Fruit fly (Drosophila melanogaster) whole organism, embryonic: Measurements from ENCODE around the gene CG9626.

Experiments used
- BEAF-32 ChIP-seq: fragments of 200-800 bp; sonication (Bioruptor generic); optimal IDR thresholded peaks from 3 replicates; lab custom pipeline; 2017; ENCODE audit warnings: missing biosample characterization, missing genetic modification characterization, mild to moderate bottlenecking, moderate library complexity, missing genetic modification reagents
- Bgb ChIP-seq: fragments of 200-800 bp; sonication (Bioruptor generic); IDR thresholded peaks from 2 replicates; pipeline ENCODE4 v1.3.6; 2022; ENCODE audit warnings: missing biosample characterization, missing genetic modification characterization; ENCODE audit not compliant: partially characterized antibody
- CG10267 ChIP-seq: fragments of 200-800 bp; sonication (Bioruptor generic); optimal IDR thresholded peaks from 2 replicates; lab custom pipeline; 2018; ENCODE audit warnings: missing biosample characterization, mild to moderate bottlenecking, missing genetic modification characterization, moderate library complexity
- CG11504 ChIP-seq: fragments of 200-800 bp; sonication (Bioruptor generic); optimal IDR thresholded peaks from 3 replicates; lab custom pipeline; 2019; ENCODE audit warnings: missing biosample characterization, mild to moderate bottlenecking, missing genetic modification characterization, moderate library complexity
- CG12391 ChIP-seq: fragments of 200-800 bp; sonication (Bioruptor generic); optimal IDR thresholded peaks from 3 replicates; lab custom pipeline; 2018; ENCODE audit warnings: missing biosample characterization, mild to moderate bottlenecking, missing genetic modification characterization, moderate library complexity
- CG13775 ChIP-seq: fragments of 200-800 bp; sonication (Bioruptor generic); optimal IDR thresholded peaks from 3 replicates; lab custom pipeline; 2017; ENCODE audit warnings: missing biosample characterization, mild to moderate bottlenecking, missing genetic modification characterization
- CG15514 ChIP-seq: fragments of 200-800 bp; sonication (Bioruptor generic); optimal IDR thresholded peaks from 3 replicates; lab custom pipeline; 2017; ENCODE audit warnings: missing biosample characterization, missing genetic modification characterization, mild to moderate bottlenecking, moderate library complexity, missing genetic modification reagents
- CG15601 ChIP-seq: fragments of 200-800 bp; sonication (Bioruptor generic); optimal IDR thresholded peaks from 3 replicates; lab custom pipeline; 2019; ENCODE audit warnings: missing biosample characterization, mild to moderate bottlenecking, missing genetic modification characterization, moderate library complexity
- CG1602 ChIP-seq: fragments of 200-800 bp; sonication (Bioruptor generic); optimal IDR thresholded peaks from 3 replicates; lab custom pipeline; 2016; ENCODE audit warnings: missing biosample characterization, missing genetic modification characterization
- CG16813 ChIP-seq: fragments of 200-800 bp; sonication (Bioruptor generic); IDR thresholded peaks from 3 replicates; pipeline ENCODE4 v1.3.6; 2022; ENCODE audit warnings: missing biosample characterization, missing genetic modification characterization; ENCODE audit not compliant: partially characterized antibody
- CG17568 ChIP-seq: fragments of 200-800 bp; sonication (Bioruptor generic); optimal IDR thresholded peaks from 2 replicates; lab custom pipeline; 2018; ENCODE audit warnings: missing biosample characterization, mild to moderate bottlenecking, missing genetic modification characterization, moderate library complexity
- CG17829 ChIP-seq: fragments of 200-800 bp; optimal IDR thresholded peaks from 2 replicates; lab custom pipeline; 2019; ENCODE audit warnings: missing biosample characterization, mild to moderate bottlenecking, missing genetic modification characterization, moderate library complexity
- CG2712 ChIP-seq: fragments of 200-800 bp; optimal IDR thresholded peaks from 3 replicates; lab custom pipeline; 2019; ENCODE audit warnings: missing biosample characterization, mild to moderate bottlenecking, missing genetic modification characterization, moderate library complexity
- CG34224 ChIP-seq: fragments of 200-800 bp; sonication (Bioruptor generic); IDR thresholded peaks from 3 replicates; pipeline ENCODE4 v1.3.6; 2022; ENCODE audit warnings: missing biosample characterization, missing genetic modification characterization; ENCODE audit not compliant: partially characterized antibody
- CG3995 ChIP-seq: fragments of 200-800 bp; sonication (Bioruptor generic); optimal IDR thresholded peaks from 3 replicates; lab custom pipeline; 2016; ENCODE audit warnings: missing biosample characterization, missing genetic modification characterization
- CG6254 ChIP-seq: fragments of 200-800 bp; sonication (Bioruptor generic); optimal IDR thresholded peaks from 3 replicates; lab custom pipeline; 2017; ENCODE audit warnings: mild to moderate bottlenecking, missing biosample characterization, missing genetic modification reagents, missing genetic modification characterization
- CG7963 ChIP-seq: fragments of 200-800 bp; sonication (Bioruptor generic); IDR thresholded peaks from 3 replicates; pipeline ENCODE4 v1.3.6; 2022; ENCODE audit warnings: missing biosample characterization, missing genetic modification characterization; ENCODE audit not compliant: partially characterized antibody
- CG8290 ChIP-seq, 3 experiments: fragments of 200-800 bp; sonication (Bioruptor generic); optimal IDR thresholded peaks; 2 replicates each; lab custom pipeline; 2016 to 2019; ENCODE audit warnings: missing biosample characterization in 3 of 3, missing genetic modification characterization in 3 of 3, mild to moderate bottlenecking in 2 of 3, moderate library complexity in 1 of 3
- Doc3 ChIP-seq: fragments of 200-800 bp; sonication (Bioruptor generic); IDR thresholded peaks from 3 replicates; pipeline ENCODE4 v1.3.6; 2022; ENCODE audit warnings: missing biosample characterization, missing genetic modification characterization; ENCODE audit not compliant: partially characterized antibody
- Dref ChIP-seq: fragments of 200-800 bp; sonication (Bioruptor generic); IDR thresholded peaks from 2 replicates; pipeline ENCODE4 v1.3.6; 2022; ENCODE audit warnings: missing biosample characterization, missing genetic modification characterization
- Ets97D ChIP-seq: fragments of 200-800 bp; sonication (Bioruptor generic); optimal IDR thresholded peaks from 3 replicates; lab custom pipeline; 2016; ENCODE audit warnings: missing biosample characterization, missing genetic modification characterization
- Lhr ChIP-seq: fragments of 200-800 bp; sonication (Bioruptor generic); optimal IDR thresholded peaks from 3 replicates; lab custom pipeline; 2017; ENCODE audit warnings: mild to moderate bottlenecking, missing biosample characterization, missing genetic modification reagents, missing genetic modification characterization
- Lpt ChIP-seq: fragments of >200 bp; optimal IDR thresholded peaks from 2 replicates; lab custom pipeline; 2018; ENCODE audit warnings: missing biosample characterization, missing genetic modification characterization
- MESR4 ChIP-seq: fragments of 200-800 bp; sonication (Bioruptor generic); optimal IDR thresholded peaks from 2 replicates; lab custom pipeline; 2018; ENCODE audit warnings: missing biosample characterization, mild to moderate bottlenecking, missing genetic modification characterization, moderate library complexity
- Myb ChIP-seq: fragments of 200-800 bp; sonication (Bioruptor generic); optimal IDR thresholded peaks from 2 replicates; lab custom pipeline; 2016; ENCODE audit warnings: missing biosample characterization, missing genetic modification characterization
- Neu2 ChIP-seq: fragments of 200-800 bp; sonication (Bioruptor generic); optimal IDR thresholded peaks from 3 replicates; lab custom pipeline; 2016; ENCODE audit warnings: missing biosample characterization, missing genetic modification characterization, borderline replicate concordance
- bab2 ChIP-seq: fragments of 200-800 bp; sonication (Bioruptor generic); optimal IDR thresholded peaks from 2 replicates; lab custom pipeline; 2016; ENCODE audit warnings: missing biosample characterization, missing genetic modification characterization
- ci ChIP-seq: fragments of 200-800 bp; sonication (Bioruptor generic); IDR thresholded peaks from 3 replicates; pipeline ENCODE4 v1.3.6; 2022; ENCODE audit warnings: missing biosample characterization, missing genetic modification characterization
- crp ChIP-seq, 2 experiments: fragments of 200-800 bp; sonication (Bioruptor generic); optimal IDR thresholded peaks; 2 replicates in 1 of 2; 3 replicates in 1 of 2; lab custom pipeline; 2017; ENCODE audit warnings: missing biosample characterization in 2 of 2, missing genetic modification characterization in 2 of 2, mild to moderate bottlenecking in 1 of 2, moderate library complexity in 1 of 2
- eve ChIP-seq, 2 experiments: fragments of >200 bp; optimal IDR thresholded peaks; 2 replicates each; lab custom pipeline; 2017; ENCODE audit warnings: missing biosample characterization in 2 of 2, missing genetic modification characterization in 2 of 2
- grau ChIP-seq: fragments of 200-800 bp; optimal IDR thresholded peaks from 3 replicates; lab custom pipeline; 2019; ENCODE audit warnings: missing biosample characterization, mild to moderate bottlenecking, missing genetic modification characterization, moderate library complexity
- hb ChIP-seq: fragments of 200-800 bp; sonication (Bioruptor generic); IDR thresholded peaks from 3 replicates; pipeline ENCODE4 v1.3.6; 2022; ENCODE audit warnings: missing biosample characterization, missing genetic modification characterization; ENCODE audit not compliant: partially characterized antibody
- insv ChIP-seq, 2 experiments: fragments of 200-800 bp; sonication (Bioruptor generic); optimal IDR thresholded peaks; 3 replicates each; lab custom pipeline; 2016 to 2018; ENCODE audit warnings: missing biosample characterization in 2 of 2, missing genetic modification characterization in 2 of 2
- inv ChIP-seq: fragments of 200-800 bp; sonication (Bioruptor generic); IDR thresholded peaks from 2 replicates; pipeline ENCODE4 v1.3.6; 2022; ENCODE audit warnings: missing biosample characterization, missing genetic modification characterization; ENCODE audit not compliant: partially characterized antibody
- kni ChIP-seq: fragments of 200-800 bp; sonication (Bioruptor generic); optimal IDR thresholded peaks from 3 replicates; lab custom pipeline; 2017; ENCODE audit warnings: mild to moderate bottlenecking, missing biosample characterization, missing genetic modification reagents, missing genetic modification characterization
- knrl ChIP-seq: fragments of 200-800 bp; sonication (Bioruptor generic); IDR thresholded peaks from 3 replicates; pipeline ENCODE4 v1.3.6; 2022; ENCODE audit warnings: missing biosample characterization, missing genetic modification characterization; ENCODE audit not compliant: partially characterized antibody
- lov ChIP-seq, 2 experiments: fragments of 200-800 bp in 1 of 2; fragments of >200 bp in 1 of 2; sonication (Bioruptor generic) in 1 of 2; IDR thresholded peaks in 1 of 2; optimal IDR thresholded peaks in 1 of 2; 2 replicates in 1 of 2; 3 replicates in 1 of 2; pipeline versions ENCODE4 v1.3.6 to Lab custom; 2017 to 2022; ENCODE audit warnings: missing biosample characterization in 1 of 2, missing genetic modification characterization in 1 of 2
- p53 ChIP-seq: fragments of 200-800 bp; sonication (Bioruptor generic); optimal IDR thresholded peaks from 2 replicates; lab custom pipeline; 2016; ENCODE audit warnings: missing biosample characterization, missing genetic modification characterization
- pan ChIP-seq, 4 experiments: fragments of >200 bp in 3 of 4; fragments of 200-800 bp in 1 of 4; sonication (Bioruptor generic) in 1 of 4; optimal IDR thresholded peaks in 3 of 4; IDR thresholded peaks in 1 of 4; 2 replicates each; pipeline versions ENCODE4 v1.3.6 to Lab custom; 2017 to 2022; ENCODE audit warnings: missing biosample characterization in 2 of 4, missing genetic modification characterization in 2 of 4, mixed read lengths in 1 of 4
- pzg ChIP-seq: fragments of 200-800 bp; sonication (Bioruptor generic); optimal IDR thresholded peaks from 3 replicates; lab custom pipeline; 2018; ENCODE audit warnings: missing biosample characterization, mild to moderate bottlenecking, missing genetic modification characterization, moderate library complexity
- row ChIP-seq: fragments of 200-800 bp; sonication (Bioruptor generic); IDR thresholded peaks from 3 replicates; pipeline ENCODE4 v1.3.6; 2022; ENCODE audit warnings: missing biosample characterization, missing genetic modification characterization
- sens ChIP-seq: fragments of 200-800 bp; sonication (Bioruptor generic); peaks from one replicate; lab custom pipeline; 2016; ENCODE audit warnings: missing biosample characterization, missing genetic modification characterization
- sug ChIP-seq: fragments of 200-800 bp; optimal IDR thresholded peaks from 2 replicates; lab custom pipeline; 2019; ENCODE audit warnings: missing biosample characterization, mild to moderate bottlenecking, missing genetic modification characterization, moderate library complexity
- tll ChIP-seq, 2 experiments: fragments of 200-800 bp in 1 of 2; fragments of >200 bp in 1 of 2; sonication (Bioruptor generic) in 1 of 2; optimal IDR thresholded peaks; 2 replicates each; lab custom pipeline; 2017 to 2019; ENCODE audit warnings: missing biosample characterization in 2 of 2, missing genetic modification characterization in 2 of 2, mild to moderate bottlenecking in 1 of 2, moderate library complexity in 1 of 2
- vnd ChIP-seq: fragments of 200-800 bp; sonication (Bioruptor generic); IDR thresholded peaks from 3 replicates; pipeline ENCODE4 v1.3.6; 2022; ENCODE audit warnings: missing biosample characterization, missing genetic modification characterization; ENCODE audit not compliant: partially characterized antibody
- wdn ChIP-seq: fragments of 200-800 bp; sonication (Bioruptor generic); IDR thresholded peaks from 2 replicates; pipeline ENCODE4 v1.3.6; 2022; ENCODE audit warnings: missing biosample characterization, missing genetic modification characterization

Gene CG9626

DNA sequence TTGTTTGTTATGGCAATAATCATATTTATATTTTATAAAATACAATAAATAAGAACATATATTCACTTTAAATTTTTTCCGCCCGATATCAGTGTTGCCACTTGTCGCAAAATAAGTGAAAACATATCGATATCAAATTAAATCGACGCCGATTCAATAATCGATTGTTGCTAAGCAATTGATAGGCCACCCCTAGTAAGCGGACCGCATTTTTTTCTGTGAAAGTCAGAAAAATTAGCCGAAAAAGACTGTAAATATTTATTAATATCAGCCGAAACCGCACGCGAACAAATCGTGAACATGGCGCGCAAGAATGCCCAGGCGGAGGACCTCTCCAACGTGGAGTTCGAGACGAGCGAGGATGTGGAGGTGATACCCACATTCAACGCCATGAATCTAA, 12.3 kb upstream of the CG9626 start, which contains the start of gene CG7483 (continued):
- TF ChIP-seq kni (GFP tag; lab: Kevin White, UChicago) (no peak), inv (GFP tag; lab: Robert Waterston, UW) (peak; percentile 59), CG1602 (GFP tag; lab: Kevin White, UChicago) (no peak), insv (GFP tag; optimal IDR thresholded peaks at IDR 0.05; lab: Kevin White, UChicago) (peak in 1 of 2 experiments; percentile 30), CG6254 (GFP tag; lab: Kevin White, UChicago) (no peak), tll (GFP tag; optimal IDR thresholded peaks at IDR 0.05; lab: Kevin White, UChicago) (peak in 1 of 2 experiments; percentile 18), crp (GFP tag; optimal IDR thresholded peaks at IDR 0.05; lab: Kevin White, UChicago) (no peak), Doc3 (peak; percentile 77), bab2 (no peak), CG34224 (GFP tag; lab: Robert Waterston, UW) (peak; percentile 94), Lpt (GFP tag; lab: Kevin White, UChicago) (no peak), grau (tag; lab: Kevin White, UChicago) (peak; percentile 0), wdn (GFP tag; lab: Robert Waterston, UW) (no peak), MESR4 (GFP tag; lab: Kevin White, UChicago) (peak; percentile 93), CG15514 (peak; percentile 39), CG17568 (GFP tag; lab: Kevin White, UChicago) (no peak), BEAF-32 (GFP tag; lab: Kevin White, UChicago) (peak; percentile 80), vnd (GFP tag; lab: Robert Waterston, UW) (peak; percentile 75), CG13775 (GFP tag; lab: Kevin White, UChicago) (no peak), CG3995 (peak; percentile 15), pzg (GFP tag; lab: Kevin White, UChicago) (peak; percentile 76), CG15601 (tag; lab: Kevin White, UChicago) (peak; percentile 46), CG17829 (tag; lab: Kevin White, UChicago) (peak; percentile 36), Ets97D (GFP tag; lab: Kevin White, UChicago) (peak; percentile 20), Dref (GFP tag; lab: Robert Waterston, UW) (peak; percentile 97), sug (peak; percentile 19), Lhr (peak; percentile 21), sens (GFP tag; lab: Kevin White, UChicago) (peak; percentile 60), lov (optimal IDR thresholded peaks at IDR 0.05; lab: Kevin White, UChicago) (no peak), lov (GFP tag; IDR thresholded peaks at IDR 0.05; lab: Robert Waterston, UW) (no peak), row (no peak), CG10267 (tag; lab: Kevin White, UChicago) (peak; percentile 48), CG11504 (tag; lab: Kevin White, UChicago) (peak; percentile 86), CG8290 (GFP tag; optimal IDR thresholded peaks at IDR 0.05; lab: Kevin White, UChicago) (no peak), CG8290 (tag; optimal IDR thresholded peaks at IDR 0.05; lab: Kevin White, UChicago) (no peak), CG12391 (no peak), ci (0 out of 3 replicates have a peak, but pooled peaks have one; percentile 20), CG7963 (peak; percentile 71), p53 (GFP tag; lab: Kevin White, UChicago) (no peak), eve (GFP tag; optimal IDR thresholded peaks at IDR 0.05; lab: Kevin White, UChicago) (no peak), Bgb (peak; percentile 86), CG2712 (tag; lab: Kevin White, UChicago) (peak; percentile 22), pan (optimal IDR thresholded peaks at IDR 0.05; lab: Kevin White, UChicago) (no peak), pan (GFP tag; optimal IDR thresholded peaks at IDR 0.05 in 1 of 2, IDR thresholded peaks at IDR 0.05 in 1 of 2) (peak in 1 of 2 experiments; percentile 5), Neu2 (GFP tag; lab: Kevin White, UChicago) (no peak), Myb (GFP tag; lab: Kevin White, UChicago) (peak; percentile 4), CG16813 (GFP tag; lab: Robert Waterston, UW) (peak; percentile 79), hb (GFP tag; lab: Robert Waterston, UW) (peak; percentile 61; the same call in 1 of the 3 replicates), knrl (GFP tag; lab: Robert Waterston, UW) (peak; percentile 78)
